Fruit fly (Drosophila melanogaster) whole organism, embryonic: Measurements from ENCODE around the gene CG9760.

Experiments used
- Ada2b ChIP-seq: fragments of 200-800 bp; sonication (Bioruptor generic); IDR thresholded peaks from 2 replicates; pipeline ENCODE4 v1.3.6; 2022; ENCODE audit warnings: missing biosample characterization, missing genetic modification characterization
- Adf1 ChIP-seq: fragments of 200-800 bp; sonication (Bioruptor generic); IDR thresholded peaks from 2 replicates; pipeline ENCODE4 v1.3.6; 2022; ENCODE audit warnings: missing biosample characterization, missing genetic modification characterization
- Aef1 ChIP-seq: fragments of 200-800 bp; sonication (Bioruptor generic); IDR thresholded peaks from 3 replicates; pipeline ENCODE4 v1.3.6; 2022; ENCODE audit warnings: missing biosample characterization, missing genetic modification characterization
- Asciz ChIP-seq: fragments of 200-800 bp; sonication (Bioruptor generic); optimal IDR thresholded peaks from 2 replicates; lab custom pipeline; 2017; ENCODE audit warnings: missing biosample characterization, mild to moderate bottlenecking, missing genetic modification characterization, missing genetic modification reagents
- CG10209 ChIP-seq: fragments of 200-800 bp; sonication (Bioruptor generic); optimal IDR thresholded peaks from 3 replicates; lab custom pipeline; 2017; ENCODE audit warnings: missing biosample characterization, mild to moderate bottlenecking, missing genetic modification characterization, missing genetic modification reagents
- CG11093 ChIP-seq: fragments of 200-800 bp; sonication (Bioruptor generic); IDR thresholded peaks from 3 replicates; pipeline ENCODE4 v1.3.6; 2022; ENCODE audit warnings: missing biosample characterization, missing genetic modification characterization
- CG11696 ChIP-seq: fragments of 200-800 bp; sonication (Bioruptor generic); IDR thresholded peaks from 2 replicates; pipeline ENCODE4 v1.3.6; 2022; ENCODE audit warnings: missing biosample characterization, missing genetic modification characterization
- CG12071 ChIP-seq: fragments of 200-800 bp; sonication (Bioruptor generic); optimal IDR thresholded peaks from 3 replicates; lab custom pipeline; 2018; ENCODE audit warnings: missing biosample characterization, mild to moderate bottlenecking, missing genetic modification characterization
- CG12155 ChIP-seq: fragments of 200-800 bp; sonication (Bioruptor generic); optimal IDR thresholded peaks from 3 replicates; lab custom pipeline; 2016; ENCODE audit warnings: missing biosample characterization, missing genetic modification characterization
- CG14050 ChIP-seq: fragments of 200-800 bp; sonication (Bioruptor generic); IDR thresholded peaks from 3 replicates; pipeline ENCODE4 v1.3.6; 2022; ENCODE audit warnings: missing biosample characterization, missing genetic modification characterization
- CG14860 ChIP-seq: fragments of 200-800 bp; sonication (Bioruptor generic); IDR thresholded peaks from 3 replicates; pipeline ENCODE4 v1.3.6; 2022; ENCODE audit warnings: missing biosample characterization, missing genetic modification characterization; ENCODE audit not compliant: partially characterized antibody
- CG14965 ChIP-seq: fragments of 200-800 bp; sonication (Bioruptor generic); optimal IDR thresholded peaks from 2 replicates; lab custom pipeline; 2016; ENCODE audit warnings: missing biosample characterization, missing genetic modification characterization, borderline replicate concordance
- CG1529 ChIP-seq: fragments of 200-800 bp; sonication (Bioruptor generic); optimal IDR thresholded peaks from 3 replicates; lab custom pipeline; 2018; ENCODE audit warnings: missing biosample characterization, missing genetic modification characterization
- CG15479 ChIP-seq: fragments of 200-800 bp; sonication (Bioruptor generic); optimal IDR thresholded peaks from 3 replicates; lab custom pipeline; 2019; ENCODE audit warnings: missing biosample characterization, mild to moderate bottlenecking, missing genetic modification characterization, moderate library complexity
- CG15601 ChIP-seq: fragments of 200-800 bp; sonication (Bioruptor generic); optimal IDR thresholded peaks from 3 replicates; lab custom pipeline; 2019; ENCODE audit warnings: missing biosample characterization, mild to moderate bottlenecking, missing genetic modification characterization, moderate library complexity
- CG17186 ChIP-seq: fragments of 200-800 bp; sonication (Bioruptor generic); optimal IDR thresholded peaks from 3 replicates; lab custom pipeline; 2017; ENCODE audit warnings: missing biosample characterization, missing genetic modification reagents, missing genetic modification characterization
- CG2129 ChIP-seq: fragments of 200-800 bp; sonication (Bioruptor generic); IDR thresholded peaks from 2 replicates; pipeline ENCODE4 v1.3.6; 2022; ENCODE audit warnings: missing biosample characterization, missing genetic modification characterization; ENCODE audit not compliant: partially characterized antibody
- CG33213 ChIP-seq: fragments of 200-800 bp; sonication (Bioruptor generic); optimal IDR thresholded peaks from 3 replicates; lab custom pipeline; 2016; ENCODE audit warnings: missing biosample characterization, missing genetic modification characterization
- CG6654 ChIP-seq: fragments of 200-800 bp; sonication (Bioruptor generic); optimal IDR thresholded peaks from 2 replicates; lab custom pipeline; 2017; ENCODE audit warnings: missing biosample characterization, mild to moderate bottlenecking, missing genetic modification characterization
- CG6689 ChIP-seq: fragments of 200-800 bp; sonication (Bioruptor generic); IDR thresholded peaks from 2 replicates; pipeline ENCODE4 v1.3.6; 2022; ENCODE audit warnings: missing biosample characterization, missing genetic modification characterization
- CG6791 ChIP-seq: fragments of 200-800 bp; sonication (Bioruptor generic); IDR thresholded peaks from 3 replicates; pipeline ENCODE4 v1.3.6; 2022; ENCODE audit warnings: missing biosample characterization, missing genetic modification characterization; ENCODE audit not compliant: partially characterized antibody
- CG8924 ChIP-seq: fragments of 200-800 bp; optimal IDR thresholded peaks from 3 replicates; lab custom pipeline; 2019; ENCODE audit warnings: missing biosample characterization, mild to moderate bottlenecking, missing genetic modification characterization, moderate library complexity
- CG9437 ChIP-seq: fragments of 200-800 bp; sonication (Bioruptor generic); optimal IDR thresholded peaks from 2 replicates; lab custom pipeline; 2018; ENCODE audit warnings: missing biosample characterization, mild to moderate bottlenecking, missing genetic modification characterization
- Chrac-16 ChIP-seq: fragments of 200-800 bp; sonication (Bioruptor generic); optimal IDR thresholded peaks from 3 replicates; lab custom pipeline; 2016; ENCODE audit warnings: missing biosample characterization, missing genetic modification characterization
- E2f1 ChIP-seq: fragments of 200-800 bp; sonication (Bioruptor generic); IDR thresholded peaks from 2 replicates; pipeline ENCODE4 v1.3.6; 2022; ENCODE audit warnings: missing biosample characterization, missing genetic modification characterization
- Fer1 ChIP-seq: fragments of 200-800 bp; sonication (Bioruptor generic); optimal IDR thresholded peaks from 2 replicates; lab custom pipeline; 2017; ENCODE audit warnings: missing biosample characterization, mild to moderate bottlenecking, missing genetic modification characterization
- H2.0 ChIP-seq: fragments of 200-800 bp; sonication (Bioruptor generic); IDR thresholded peaks from 2 replicates; pipeline ENCODE4 v1.3.6; 2022; ENCODE audit warnings: missing biosample characterization, missing genetic modification characterization
- HLH3B ChIP-seq: fragments of 200-800 bp; sonication (Bioruptor generic); IDR thresholded peaks from 2 replicates; pipeline ENCODE4 v1.3.6; 2022; ENCODE audit warnings: missing biosample characterization, missing genetic modification characterization
- Hey ChIP-seq: fragments of 200-800 bp; sonication (Bioruptor generic); optimal IDR thresholded peaks from 3 replicates; lab custom pipeline; 2018; ENCODE audit warnings: missing biosample characterization, mild to moderate bottlenecking, missing genetic modification characterization
- Mad ChIP-seq: fragments of 200-800 bp; sonication (Bioruptor generic); optimal IDR thresholded peaks from 2 replicates; lab custom pipeline; 2016; ENCODE audit warnings: missing biosample characterization, missing genetic modification characterization
- Mes4 ChIP-seq: fragments of 200-800 bp; sonication (Bioruptor generic); optimal IDR thresholded peaks from 2 replicates; lab custom pipeline; 2016; ENCODE audit warnings: missing biosample characterization, missing genetic modification characterization
- Optix ChIP-seq: fragments of 200-800 bp; sonication (Bioruptor generic); IDR thresholded peaks from 3 replicates; pipeline ENCODE4 v1.3.6; 2022; ENCODE audit warnings: missing biosample characterization, missing genetic modification characterization
- Side ChIP-seq: fragments of 200-800 bp; sonication (Bioruptor generic); optimal IDR thresholded peaks from 2 replicates; lab custom pipeline; 2016; ENCODE audit warnings: missing biosample characterization, missing genetic modification characterization
- Sry-δ ChIP-seq: fragments of 200-800 bp; sonication (Bioruptor generic); optimal IDR thresholded peaks from 2 replicates; lab custom pipeline; 2016; ENCODE audit warnings: missing biosample characterization, missing genetic modification characterization
- Ssrp ChIP-seq: fragments of 200-800 bp; sonication (Bioruptor generic); optimal IDR thresholded peaks from 2 replicates; lab custom pipeline; 2018; ENCODE audit warnings: missing biosample characterization, mild to moderate bottlenecking, missing genetic modification characterization, moderate library complexity
- ab ChIP-seq: fragments of 200-800 bp; sonication (Bioruptor generic); optimal IDR thresholded peaks from 2 replicates; lab custom pipeline; 2016; ENCODE audit warnings: missing biosample characterization, missing genetic modification characterization
- ap ChIP-seq: fragments of 200-800 bp; sonication (Bioruptor generic); IDR thresholded peaks from 2 replicates; pipeline ENCODE4 v1.3.6; 2022; ENCODE audit warnings: missing biosample characterization, missing genetic modification characterization
- cad ChIP-seq: fragments of >200 bp; optimal IDR thresholded peaks from 2 replicates; lab custom pipeline; 2017; ENCODE audit warnings: missing biosample characterization, missing genetic modification characterization
- ewg ChIP-seq: fragments of 200-800 bp; sonication (Bioruptor generic); optimal IDR thresholded peaks from 3 replicates; lab custom pipeline; 2017; ENCODE audit warnings: mild to moderate bottlenecking, missing biosample characterization, missing genetic modification reagents, missing genetic modification characterization
- hth ChIP-seq: fragments of >200 bp; optimal IDR thresholded peaks from 2 replicates; lab custom pipeline; 2017; ENCODE audit warnings: inconsistent platforms
- insv ChIP-seq, 2 experiments: fragments of 200-800 bp; sonication (Bioruptor generic); optimal IDR thresholded peaks; 3 replicates each; lab custom pipeline; 2016 to 2018; ENCODE audit warnings: missing biosample characterization in 2 of 2, missing genetic modification characterization in 2 of 2
- ken ChIP-seq: fragments of 200-800 bp; sonication (Bioruptor generic); IDR thresholded peaks from 3 replicates; pipeline ENCODE4 v1.3.6; 2022; ENCODE audit warnings: missing biosample characterization, missing genetic modification characterization
- lilli ChIP-seq: fragments of 200-800 bp; sonication (Bioruptor generic); optimal IDR thresholded peaks from 3 replicates; lab custom pipeline; 2016; ENCODE audit warnings: missing biosample characterization, missing genetic modification characterization
- mirr ChIP-seq: fragments of 200-800 bp; sonication (Bioruptor generic); optimal IDR thresholded peaks from 3 replicates; lab custom pipeline; 2018; ENCODE audit warnings: missing biosample characterization, mild to moderate bottlenecking, missing genetic modification characterization
- pho ChIP-seq: fragments of 200-800 bp; sonication (Bioruptor generic); optimal IDR thresholded peaks from 2 replicates; lab custom pipeline; 2016; ENCODE audit warnings: missing biosample characterization, missing genetic modification characterization
- sr ChIP-seq: fragments of 200-800 bp; sonication (Bioruptor generic); IDR thresholded peaks from 3 replicates; pipeline ENCODE4 v1.3.6; 2022; ENCODE audit warnings: missing biosample characterization, missing genetic modification characterization
- tna ChIP-seq: fragments of 200-800 bp; sonication (Bioruptor generic); IDR thresholded peaks from 2 replicates; pipeline ENCODE4 v1.3.6; 2022; ENCODE audit warnings: missing biosample characterization, missing genetic modification characterization; ENCODE audit not compliant: partially characterized antibody
- ttk ChIP-seq: fragments of 200-800 bp; sonication (Bioruptor generic); IDR thresholded peaks from 2 replicates; pipeline ENCODE4 v2.1.2; 2022; ENCODE audit warnings: missing biosample characterization, missing genetic modification characterization
- tup ChIP-seq: fragments of 200-800 bp; sonication (Bioruptor generic); optimal IDR thresholded peaks from 2 replicates; lab custom pipeline; 2016; ENCODE audit warnings: missing biosample characterization, mild to moderate bottlenecking, missing genetic modification characterization, moderate library complexity
- unpg ChIP-seq: fragments of 200-800 bp; sonication (Bioruptor generic); optimal IDR thresholded peaks from 3 replicates; lab custom pipeline; 2018; ENCODE audit warnings: missing biosample characterization, mild to moderate bottlenecking, missing genetic modification characterization, moderate library complexity
- zfh1 ChIP-seq: fragments of 200-800 bp; sonication (Bioruptor generic); IDR thresholded peaks from 3 replicates; pipeline ENCODE4 v1.3.6; 2022; ENCODE audit warnings: missing biosample characterization, missing genetic modification characterization

Gene CG9760

DNA sequence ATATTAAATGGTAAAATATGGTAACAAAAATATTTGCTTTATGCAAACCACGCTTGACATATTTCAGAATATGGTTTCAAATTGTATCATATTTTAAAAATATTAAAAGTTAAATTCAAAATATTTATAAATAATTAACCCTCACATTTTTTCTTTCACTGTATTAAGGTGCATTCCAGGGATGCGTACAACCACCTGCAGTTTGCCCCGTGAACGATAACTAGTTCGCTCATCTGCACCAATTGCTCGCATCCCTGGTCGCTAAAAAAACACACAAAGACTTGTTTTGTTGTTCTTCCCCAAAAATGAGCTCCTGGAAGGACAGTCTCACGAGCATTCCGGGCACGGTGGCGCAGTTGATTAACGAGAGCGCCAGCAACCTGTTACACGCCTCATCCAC, 31.6 kb downstream of the CG9760 start, which contains the start of gene DEF8 (continued):
- no peak for TF ChIP-seq hth (lab: Kevin White, UChicago)
- peak; percentile 30; the same call in 1 of the 3 replicates for TF ChIP-seq CG11093 (GFP tag; lab: Robert Waterston, UW)
- peak; percentile 70 for TF ChIP-seq CG12155
- peak; percentile 82 for TF ChIP-seq CG17186 (GFP tag; lab: Kevin White, UChicago)
- TF ChIP-seq ewg (GFP tag; lab: Kevin White, UChicago) = peak; percentile 64
- peak; percentile 88 for TF ChIP-seq unpg (GFP tag; lab: Kevin White, UChicago)
- TF ChIP-seq H2.0 (GFP tag; lab: Robert Waterston, UW) = peak; percentile 86
- no peak for TF ChIP-seq cad (GFP tag; lab: Kevin White, UChicago)
- TF ChIP-seq Mes4 (GFP tag; lab: Kevin White, UChicago) = peak; percentile 6
- TF ChIP-seq CG10209 (GFP tag; lab: Kevin White, UChicago) = peak; percentile 80
- peak; percentile 11 for TF ChIP-seq CG6654
- TF ChIP-seq CG15479 (GFP tag; lab: Kevin White, UChicago) = no peak
- TF ChIP-seq zfh1 (GFP tag; lab: Robert Waterston, UW) = peak; percentile 85
- TF ChIP-seq Aef1 = peak; percentile 77
- TF ChIP-seq lilli = peak; percentile 76
- no peak for TF ChIP-seq CG6791 (GFP tag; lab: Robert Waterston, UW)
- TF ChIP-seq CG33213 (GFP tag; lab: Kevin White, UChicago) = no peak
- no peak for TF ChIP-seq CG14965 (GFP tag; lab: Kevin White, UChicago)
- no peak for TF ChIP-seq mirr (GFP tag; lab: Kevin White, UChicago)
- peak; percentile 87 for TF ChIP-seq Ssrp
- no peak for TF ChIP-seq ab
- peak; percentile 87 for TF ChIP-seq Ada2b
- peak; percentile 78 for TF ChIP-seq Asciz (GFP tag; lab: Kevin White, UChicago)
- TF ChIP-seq tup = peak; percentile 20
- peak; percentile 81 for TF ChIP-seq CG9437
- TF ChIP-seq Optix = peak; percentile 58; the same call in 2 of the 3 replicates
- TF ChIP-seq CG14860 (GFP tag; lab: Robert Waterston, UW) = no peak; the same call in 2 of the 3 replicates
- peak; percentile 92 for TF ChIP-seq CG8924 (tag; lab: Kevin White, UChicago)
- TF ChIP-seq insv (GFP tag; optimal IDR thresholded peaks at IDR 0.05; lab: Kevin White, UChicago) = peak in 1 of 2 experiments; percentile 54
- peak; percentile 77; the same call in 2 of the 3 replicates for TF ChIP-seq CG14050 (GFP tag; lab: Robert Waterston, UW)
- TF ChIP-seq Mad (GFP tag; lab: Kevin White, UChicago) = peak; percentile 64
- peak; percentile 57 for TF ChIP-seq CG1529
- TF ChIP-seq CG15601 (tag; lab: Kevin White, UChicago) = peak; percentile 87
- TF ChIP-seq E2f1 (GFP tag; lab: Robert Waterston, UW) = peak; percentile 78
- peak; percentile 79 for TF ChIP-seq Chrac-16 (GFP tag; lab: Kevin White, UChicago)
- no peak for TF ChIP-seq CG2129
- TF ChIP-seq Side (GFP tag; lab: Kevin White, UChicago) = no peak
- peak; percentile 87 for TF ChIP-seq ap (GFP tag; lab: Robert Waterston, UW)
- peak; percentile 70 for TF ChIP-seq ttk (GFP tag; lab: Robert Waterston, UW)
- peak; percentile 88 for TF ChIP-seq Fer1 (GFP tag; lab: Kevin White, UChicago)
- peak; percentile 44 for TF ChIP-seq Sry-δ (GFP tag; lab: Kevin White, UChicago)
- TF ChIP-seq HLH3B (GFP tag; lab: Robert Waterston, UW) = peak; percentile 94
- TF ChIP-seq ken = peak; percentile 75
- TF ChIP-seq sr (GFP tag; lab: Robert Waterston, UW) = no peak
- TF ChIP-seq CG12071 (GFP tag; lab: Kevin White, UChicago) = no peak
- peak; percentile 72 for TF ChIP-seq CG11696 (GFP tag; lab: Robert Waterston, UW)
- no peak for TF ChIP-seq Hey
- peak; percentile 54; the same call in 1 of the 2 replicates for TF ChIP-seq Adf1 (GFP tag; lab: Robert Waterston, UW)
- TF ChIP-seq tna (GFP tag; lab: Robert Waterston, UW) = 0 out of 2 replicates have a peak, but pooled peaks have one; percentile 39
- TF ChIP-seq CG6689 (GFP tag; lab: Robert Waterston, UW) = peak; percentile 86
- TF ChIP-seq pho = peak; percentile 42
